Worm (Caenorhabditis elegans) whole organism, mixed stage, embryonic: Measurements from ENCODE around the gene C15C7.4.
A peak's percentile ranks its signal among the peaks of the same experiment; 100 is the strongest.

Experiments used
- ceh-39 ChIP-seq: fragments of 150-350 bp; optimal IDR thresholded peaks from 2 replicates; lab custom pipeline; 2014; ENCODE audit warnings: missing biosample characterization, missing genetic modification characterization
- ceh-43 ChIP-seq: fragments of 200-800 bp; sonication (Bioruptor generic); optimal IDR thresholded peaks from 2 replicates; lab custom pipeline; 2018; ENCODE audit warnings: mild to moderate bottlenecking, missing genetic modification characterization, moderate library complexity, missing compliant biosample characterization
- ces-1 ChIP-seq: fragments of 150-350 bp; optimal IDR thresholded peaks from 2 replicates; lab custom pipeline; 2014; ENCODE audit warnings: missing biosample characterization, missing genetic modification reagents, missing genetic modification characterization
- cnd-1 ChIP-seq: fragments of 200-800 bp; sonication (Bioruptor generic); optimal IDR thresholded peaks from 2 replicates; lab custom pipeline; 2018; ENCODE audit warnings: mild to moderate bottlenecking, missing genetic modification characterization, missing compliant biosample characterization
- hlh-1 ChIP-seq: fragments of 150-350 bp; optimal IDR thresholded peaks from 2 replicates; lab custom pipeline; 2014; ENCODE audit warnings: missing biosample characterization, missing genetic modification reagents, missing genetic modification characterization
- lin-32 ChIP-seq: fragments of 200-800 bp; sonication (Bioruptor generic); optimal IDR thresholded peaks from 2 replicates; lab custom pipeline; 2018; ENCODE audit warnings: mild to moderate bottlenecking, missing genetic modification characterization, missing compliant biosample characterization
- mab-5 ChIP-seq: fragments of 150-350 bp; optimal IDR thresholded peaks from 2 replicates; lab custom pipeline; 2014; ENCODE audit warnings: missing biosample characterization, missing genetic modification characterization
- nhr-2 ChIP-seq: fragments of 150-350 bp; optimal IDR thresholded peaks from 2 replicates; lab custom pipeline; 2014; ENCODE audit warnings: missing biosample characterization, missing genetic modification characterization
- nhr-237 ChIP-seq: fragments of 150-350 bp; optimal IDR thresholded peaks from 2 replicates; lab custom pipeline; 2014; ENCODE audit warnings: missing biosample characterization, missing genetic modification characterization
- unc-62 ChIP-seq: fragments of 150-350 bp; optimal IDR thresholded peaks from 2 replicates; lab custom pipeline; 2014; ENCODE audit warnings: missing biosample characterization, missing genetic modification reagents, missing genetic modification characterization
- zip-8 ChIP-seq: fragments of 150-350 bp; optimal IDR thresholded peaks from 2 replicates; lab custom pipeline; 2014; ENCODE audit warnings: missing biosample characterization, missing genetic modification characterization

Gene C15C7.4

ce11 chrX:3184649-3185048, 39.3 kb downstream of the C15C7.4 start:
- TF ChIP-seq ces-1 (GFP tag; lab: Kevin White, UChicago) (peak; percentile 54), nhr-237 (tag; lab: Kevin White, UChicago) (no peak)

DNA sequence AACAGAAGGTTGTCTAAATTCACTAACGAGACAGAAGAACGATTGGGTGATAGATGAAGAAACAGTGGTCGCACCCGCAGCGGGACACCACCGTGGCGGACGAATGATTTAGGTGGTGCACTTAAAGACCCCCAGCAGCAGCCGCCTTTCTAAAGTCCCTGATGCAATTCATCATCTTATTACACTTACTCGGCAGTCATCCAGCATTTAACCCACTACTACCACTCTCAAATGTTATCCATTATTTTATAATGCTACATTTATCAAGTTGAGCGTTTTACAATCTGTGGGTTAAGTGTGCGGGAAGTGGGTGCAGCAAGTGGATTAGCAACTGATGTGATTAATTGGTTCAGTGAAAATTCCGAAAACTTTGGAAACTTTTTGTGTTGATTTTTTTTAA, 44.8 kb downstream of the C15C7.4 start:
- TF ChIP-seq ceh-39 (no peak), ces-1 (GFP tag; lab: Kevin White, UChicago) (peak; percentile 72), hlh-1 (peak; percentile 68), lin-32 (GFP tag; lab: Kevin White, UChicago) (no peak), unc-62 (peak; percentile 81), mab-5 (tag; lab: Kevin White, UChicago) (no peak), zip-8 (tag; lab: Kevin White, UChicago) (no peak), ceh-43 (GFP tag; lab: Kevin White, UChicago) (no peak), nhr-2 (tag; lab: Kevin White, UChicago) (no peak)

DNA sequence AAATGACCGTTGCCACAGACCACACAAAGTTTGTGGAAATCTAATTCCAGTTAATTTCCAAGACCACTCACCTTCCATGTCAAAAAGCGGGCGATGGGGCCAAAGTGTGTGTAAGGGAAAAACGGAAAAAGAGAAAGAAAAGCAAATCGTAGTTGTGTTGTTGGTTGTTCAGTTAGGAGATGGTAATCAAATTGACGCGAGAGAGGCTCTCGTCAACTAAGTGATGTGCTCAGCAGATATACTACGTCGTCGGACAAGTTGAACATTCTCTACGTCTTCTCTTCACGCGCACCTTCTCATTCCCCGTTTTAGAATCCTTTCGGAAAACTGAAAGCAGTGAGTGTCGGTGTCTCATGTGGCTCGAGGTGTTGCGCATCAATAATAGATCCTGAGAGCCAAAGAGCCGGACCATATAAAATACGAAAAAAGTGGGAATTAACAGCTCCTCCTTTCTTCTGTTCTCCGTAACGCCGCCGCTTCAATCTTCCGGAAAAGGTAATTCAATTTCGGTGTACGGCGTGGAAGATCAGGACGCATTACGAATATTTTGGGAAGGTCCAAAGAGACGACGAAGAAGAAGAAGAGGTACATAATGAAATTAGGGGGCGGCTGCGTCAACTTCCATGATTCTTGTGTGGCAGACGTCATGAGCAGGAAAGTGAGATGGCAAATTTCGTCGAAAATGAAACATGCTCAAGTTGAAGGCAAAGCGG, 46.1 kb downstream of the C15C7.4 start:
- TF ChIP-seq ces-1 (GFP tag; lab: Kevin White, UChicago) (peak; percentile 91), cnd-1 (no peak)
